Worm (Caenorhabditis elegans) whole organism, midembryonic: ENCODE measurements around the gene ril-1.

ENCODE experiments used
- T22C8.4 ChIP-seq: fragments of 200-800 bp; sonication (Bioruptor generic); IDR thresholded peaks from 2 replicates; pipeline ENCODE4 v1.3.6; 2022; ENCODE audit warnings: missing genetic modification characterization, missing compliant biosample characterization
- cog-1 ChIP-seq: sonication (generic microtip); optimal IDR thresholded peaks from 2 replicates; lab custom pipeline; 2016; ENCODE audit warnings: missing genetic modification characterization, missing compliant biosample characterization
- flt-1 ChIP-seq: fragments of 200-800 bp; sonication (Bioruptor generic); IDR thresholded peaks from 2 replicates; pipeline ENCODE4 v1.3.6; 2022; ENCODE audit warnings: missing genetic modification characterization, missing compliant biosample characterization
- klf-2 ChIP-seq: fragments of 200-800 bp; sonication (Bioruptor generic); conservative IDR thresholded peaks from 2 replicates; pipeline ENCODE4 v1.3.6; 2022; ENCODE audit warnings: missing genetic modification reagents, missing genetic modification characterization, missing compliant biosample characterization
- med-1 ChIP-seq: sonication (generic microtip); optimal IDR thresholded peaks from 2 replicates; lab custom pipeline; 2017; ENCODE audit warnings: missing genetic modification characterization, mild to moderate bottlenecking, missing compliant biosample characterization, antibody characterized with exemption, missing genetic modification reagents; ENCODE audit not compliant: insufficient read depth
- ref-1 ChIP-seq: fragments of 200-800 bp; sonication (Bioruptor generic); conservative IDR thresholded peaks from 2 replicates; pipeline ENCODE4 v1.3.6; 2022; ENCODE audit warnings: missing genetic modification reagents, missing genetic modification characterization, missing compliant biosample characterization
- tab-1 ChIP-seq: fragments of 200-800 bp; sonication (Bioruptor generic); IDR thresholded peaks from 2 replicates; pipeline ENCODE4 v1.3.6; 2022; ENCODE audit warnings: missing genetic modification characterization, missing compliant biosample characterization
- ztf-23 ChIP-seq: fragments of 200-800 bp; sonication (Bioruptor generic); IDR thresholded peaks from 2 replicates; pipeline ENCODE4 v1.3.6; 2022; ENCODE audit warnings: missing genetic modification reagents, missing genetic modification characterization, missing compliant biosample characterization
- ztf-29 ChIP-seq: fragments of 200-800 bp; sonication (Bioruptor generic); IDR thresholded peaks from 2 replicates; pipeline ENCODE4 v1.3.6; 2022; ENCODE audit warnings: missing genetic modification reagents, missing genetic modification characterization, missing compliant biosample characterization

The ril-1 gene

ce11 chrV:14540932-14541331, 17.0 kb upstream of the ril-1 start:
- no peak for TF ChIP-seq ztf-23
- no peak for TF ChIP-seq med-1 (GFP tag; lab: Kevin White, UChicago)
- TF ChIP-seq tab-1 (GFP tag; lab: Robert Waterston, UW): no peak
- no peak for TF ChIP-seq cog-1
- TF ChIP-seq ztf-29 (GFP tag; lab: Robert Waterston, UW): no peak
- TF ChIP-seq flt-1: no peak
- no peak for TF ChIP-seq klf-2
- TF ChIP-seq T22C8.4 (GFP tag; lab: Robert Waterston, UW): no peak
- TF ChIP-seq ref-1 (GFP tag; lab: Robert Waterston, UW): no peak

ce11 chrV:14539355-14539754, 15.4 kb upstream of the ril-1 start:
- TF ChIP-seq ztf-29 (GFP tag; lab: Robert Waterston, UW) (no peak), cog-1 (no peak), ztf-23 (no peak), klf-2 (no peak), tab-1 (GFP tag; lab: Robert Waterston, UW) (no peak), ref-1 (GFP tag; lab: Robert Waterston, UW) (no peak), flt-1 (no peak), med-1 (GFP tag; lab: Kevin White, UChicago) (no peak), T22C8.4 (GFP tag; lab: Robert Waterston, UW) (no peak)

DNA sequence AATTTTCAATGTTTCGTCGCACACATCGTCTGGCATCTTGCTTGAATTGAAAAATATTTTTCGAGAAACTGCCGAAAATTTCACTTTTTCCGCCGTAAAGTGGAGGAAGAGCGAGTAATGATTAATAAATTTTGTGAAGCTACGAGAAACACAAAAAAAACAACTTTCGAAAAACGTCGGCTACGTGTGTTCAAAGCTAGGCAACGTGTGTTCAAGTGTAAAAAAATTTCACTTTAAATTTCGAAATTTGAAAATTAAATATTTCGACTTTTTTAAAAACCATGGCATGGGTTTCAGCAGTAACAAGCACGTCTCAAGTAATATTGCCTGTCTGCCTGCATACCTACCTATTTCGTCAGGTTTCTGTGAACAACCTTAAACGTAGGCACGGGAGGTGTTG, 12.3 kb upstream of the ril-1 start, which contains the start of gene tag-191:
tag-191 (minus strand) TSS at position 101 of the 400 bp plus-strand sequence.
- no peak for TF ChIP-seq cog-1
- no peak for TF ChIP-seq med-1 (GFP tag; lab: Kevin White, UChicago)
- TF ChIP-seq ref-1 (GFP tag; lab: Robert Waterston, UW): no peak
- TF ChIP-seq klf-2: no peak
- no peak for TF ChIP-seq T22C8.4 (GFP tag; lab: Robert Waterston, UW)

DNA sequence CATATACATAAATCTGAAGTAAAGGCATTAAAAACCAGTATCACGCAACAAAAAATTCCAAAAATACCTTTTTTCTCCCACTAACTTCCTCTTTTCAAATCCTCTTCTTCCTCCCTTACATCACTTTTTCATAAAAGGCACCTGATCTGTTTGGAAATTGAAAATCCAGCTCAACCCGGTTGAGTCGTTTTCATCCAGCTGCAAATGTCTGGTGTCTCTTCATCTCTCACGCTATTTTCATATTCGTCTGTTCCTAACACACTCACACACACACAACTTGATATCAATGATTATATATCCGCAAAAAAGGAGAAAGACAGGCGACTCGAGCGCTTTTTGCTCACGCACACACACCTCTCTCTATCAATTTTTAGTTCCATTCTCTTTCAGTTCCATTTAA, 8.4 kb upstream of the ril-1 start:
- TF ChIP-seq tab-1 (GFP tag; lab: Robert Waterston, UW) (no peak), ztf-29 (GFP tag; lab: Robert Waterston, UW) (no peak), flt-1 (no peak), cog-1 (no peak), ztf-23 (no peak), med-1 (GFP tag; lab: Kevin White, UChicago) (no peak), klf-2 (no peak), T22C8.4 (GFP tag; lab: Robert Waterston, UW) (no peak), ref-1 (GFP tag; lab: Robert Waterston, UW) (no peak)

- no peak for TF ChIP-seq ztf-23
- no peak for TF ChIP-seq cog-1
Observed at ce11 chrV:14530813-14531212, 6.9 kb upstream of the ril-1 start, which contains the start of gene kcnl-4. Gene kcnl-4, plus strand, starts transcription at chrV:14531113.

DNA sequence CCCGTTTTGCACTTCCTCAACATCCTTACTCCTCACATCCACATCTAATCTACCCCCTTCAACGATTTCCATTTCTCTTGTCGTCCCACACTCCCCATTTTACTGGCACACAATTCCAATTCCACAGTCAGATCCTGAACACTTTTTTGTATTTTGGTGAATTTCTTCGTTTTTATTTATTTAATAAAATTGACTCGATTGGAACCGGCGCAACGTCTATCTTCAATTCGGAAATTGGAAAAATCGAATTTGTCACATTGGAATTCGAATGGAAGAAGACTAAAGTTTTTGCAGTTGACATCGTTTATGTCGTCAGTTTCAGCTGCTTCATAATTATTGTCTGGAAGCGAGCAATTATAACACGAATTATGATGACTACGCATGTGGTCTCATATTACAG, 3.3 kb upstream of the ril-1 start:
- TF ChIP-seq klf-2 (no peak), cog-1 (no peak), T22C8.4 (GFP tag; lab: Robert Waterston, UW) (no peak), ref-1 (GFP tag; lab: Robert Waterston, UW) (no peak), ztf-29 (GFP tag; lab: Robert Waterston, UW) (no peak), ztf-23 (no peak), flt-1 (no peak), med-1 (GFP tag; lab: Kevin White, UChicago) (no peak), tab-1 (GFP tag; lab: Robert Waterston, UW) (no peak)

- no peak for TF ChIP-seq med-1 (GFP tag; lab: Kevin White, UChicago)
- no peak for TF ChIP-seq T22C8.4 (GFP tag; lab: Robert Waterston, UW)
- TF ChIP-seq ztf-29 (GFP tag; lab: Robert Waterston, UW): no peak
- no peak for TF ChIP-seq cog-1
- no peak for TF ChIP-seq klf-2
- TF ChIP-seq tab-1 (GFP tag; lab: Robert Waterston, UW): no peak
- TF ChIP-seq ztf-23: no peak
- no peak for TF ChIP-seq flt-1
- TF ChIP-seq ref-1 (GFP tag; lab: Robert Waterston, UW): no peak
Observed at ce11 chrV:14525089-14525488, 1.2 kb upstream of the ril-1 start, which contains the start of gene hda-1. Gene hda-1, plus strand, starts transcription at chrV:14525389.

- TF ChIP-seq tab-1 (GFP tag; lab: Robert Waterston, UW): no peak
- no peak for TF ChIP-seq klf-2
- TF ChIP-seq ref-1 (GFP tag; lab: Robert Waterston, UW): no peak
- no peak for TF ChIP-seq T22C8.4 (GFP tag; lab: Robert Waterston, UW)
- TF ChIP-seq med-1 (GFP tag; lab: Kevin White, UChicago): no peak
- TF ChIP-seq ztf-29 (GFP tag; lab: Robert Waterston, UW): no peak
- TF ChIP-seq ztf-23: no peak
- no peak for TF ChIP-seq cog-1
- no peak for TF ChIP-seq flt-1
Observed at ce11 chrV:14523105-14523504, 824 bp downstream of the ril-1 start, which contains the start of gene C53A5.2. Gene C53A5.2, minus strand, starts transcription at chrV:14523205.

- TF ChIP-seq cog-1: no peak
- TF ChIP-seq ztf-29 (GFP tag; lab: Robert Waterston, UW): no peak
- TF ChIP-seq ref-1 (GFP tag; lab: Robert Waterston, UW): no peak
- TF ChIP-seq tab-1 (GFP tag; lab: Robert Waterston, UW): no peak
- no peak for TF ChIP-seq T22C8.4 (GFP tag; lab: Robert Waterston, UW)
- TF ChIP-seq klf-2: no peak
- no peak for TF ChIP-seq ztf-23
- no peak for TF ChIP-seq med-1 (GFP tag; lab: Kevin White, UChicago)
Observed at ce11 chrV:14522514-14522913, 1.4 kb downstream of the ril-1 start, which contains the start of gene C53A5.16. Gene C53A5.16, minus strand, starts transcription at chrV:14522614.

DNA sequence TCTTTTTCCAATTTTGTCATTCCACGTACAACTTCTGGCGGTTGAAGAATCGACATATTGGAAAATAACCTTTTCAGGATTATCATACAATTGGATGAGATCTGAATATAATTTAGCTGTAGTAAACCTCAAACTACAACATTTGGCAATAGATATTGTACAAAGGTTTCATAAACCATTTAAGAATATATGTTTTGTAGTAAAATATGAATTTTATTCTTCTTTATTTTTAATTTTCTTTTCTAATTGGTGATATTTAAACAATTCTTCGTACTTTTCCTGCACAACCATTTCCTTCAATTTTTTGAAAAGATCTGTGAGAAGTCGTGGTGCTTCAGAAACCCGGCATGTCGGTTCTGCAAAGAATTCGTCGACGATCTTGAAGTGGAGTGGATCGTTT, 2.9 kb downstream of the ril-1 start, which contains the start of gene C53A5.17:
C53A5.17 (minus strand) TSS at position 101 of the 400 bp plus-strand sequence.
- TF ChIP-seq ztf-23: no peak
- no peak for TF ChIP-seq T22C8.4 (GFP tag; lab: Robert Waterston, UW)
- no peak for TF ChIP-seq klf-2
- TF ChIP-seq ref-1 (GFP tag; lab: Robert Waterston, UW): no peak
- TF ChIP-seq ztf-29 (GFP tag; lab: Robert Waterston, UW): no peak
- TF ChIP-seq flt-1: no peak
- no peak for TF ChIP-seq med-1 (GFP tag; lab: Kevin White, UChicago)
- no peak for TF ChIP-seq cog-1
- TF ChIP-seq tab-1 (GFP tag; lab: Robert Waterston, UW): no peak
